Worm (Caenorhabditis elegans) whole organism, young adult: Measurements from ENCODE around the gene M04D8.5.

Source experiments
- B0019.2 ChIP-seq: fragments of 200-800 bp; sonication (Bioruptor generic); conservative IDR thresholded peaks from 2 replicates; pipeline ENCODE4 v1.3.6; 2022; ENCODE audit warnings: missing genetic modification reagents, missing genetic modification characterization, missing compliant biosample characterization
- D2030.7 ChIP-seq: fragments of 200-800 bp; sonication (Bioruptor generic); IDR thresholded peaks from 2 replicates; pipeline ENCODE4 v1.3.6; 2022; ENCODE audit warnings: missing genetic modification reagents, missing genetic modification characterization, missing compliant biosample characterization
- F49E8.2 ChIP-seq: sonication (generic microtip); optimal IDR thresholded peaks from 3 replicates; lab custom pipeline; 2017; ENCODE audit warnings: missing genetic modification characterization, mild to moderate bottlenecking, missing compliant biosample characterization, antibody characterized with exemption, moderate library complexity; ENCODE audit not compliant: insufficient read depth
- F55B11.4 ChIP-seq: sonication (generic microtip); optimal IDR thresholded peaks from 2 replicates; lab custom pipeline; 2016; ENCODE audit warnings: missing compliant biosample characterization, missing genetic modification characterization, borderline replicate concordance; ENCODE audit not compliant: insufficient read depth
- K12H6.12 ChIP-seq: fragments of 200-800 bp; sonication (Bioruptor generic); optimal IDR thresholded peaks from 2 replicates; lab custom pipeline; 2018; ENCODE audit warnings: mild to moderate bottlenecking, missing genetic modification characterization, missing compliant biosample characterization
- Y53G8AR.9 ChIP-seq: fragments of 200-800 bp; sonication (Bioruptor generic); conservative IDR thresholded peaks from 2 replicates; pipeline ENCODE4 v1.3.6; 2022; ENCODE audit warnings: missing genetic modification reagents, missing genetic modification characterization, missing compliant biosample characterization
- Y56A3A.18 ChIP-seq: fragments of 200-800 bp; sonication (Bioruptor generic); IDR thresholded peaks from 2 replicates; pipeline ENCODE4 v1.3.6; 2022; ENCODE audit warnings: missing genetic modification reagents, missing genetic modification characterization, missing compliant biosample characterization
- Y79H2A.3 ChIP-seq: fragments of 200-800 bp; sonication (Bioruptor generic); conservative IDR thresholded peaks from 2 replicates; pipeline ENCODE4 v1.3.6; 2022; ENCODE audit warnings: missing genetic modification reagents, missing genetic modification characterization, missing compliant biosample characterization
- ZK185.1 ChIP-seq: sonication (generic microtip); optimal IDR thresholded peaks from 2 replicates; lab custom pipeline; 2016; ENCODE audit warnings: mild to moderate bottlenecking, missing genetic modification characterization, missing compliant biosample characterization; ENCODE audit not compliant: poor library complexity, severe bottlenecking
- ama-1 ChIP-seq, 3 experiments: fragments of 150-350 bp in 1 of 3; sonication (generic microtip) in 2 of 3; optimal IDR thresholded peaks; 2 replicates each; lab custom pipeline; 2014 to 2018; ENCODE audit warnings: missing biosample characterization in 2 of 3, missing genetic modification characterization in 2 of 3, missing genetic modification reagents in 2 of 3
- attf-3 ChIP-seq: fragments of 200-800 bp; sonication (Bioruptor generic); conservative IDR thresholded peaks from 2 replicates; pipeline ENCODE4 v1.3.6; 2022; ENCODE audit warnings: missing genetic modification reagents, missing genetic modification characterization, missing compliant biosample characterization
- cebp-1 ChIP-seq, 2 experiments: fragments of 200-800 bp in 1 of 2; sonication (Bioruptor generic) in 1 of 2; sonication (generic microtip) in 1 of 2; IDR thresholded peaks in 1 of 2; optimal IDR thresholded peaks in 1 of 2; 2 replicates each; pipeline versions ENCODE4 v1.3.6 to Lab custom; 2017 to 2022; ENCODE audit warnings: missing compliant biosample characterization in 2 of 2, missing genetic modification characterization in 2 of 2, mild to moderate bottlenecking in 1 of 2, missing genetic modification reagents in 1 of 2, moderate library complexity in 1 of 2
- ceh-40 ChIP-seq: fragments of 200-800 bp; sonication (Bioruptor generic); IDR thresholded peaks from 2 replicates; pipeline ENCODE4 v1.3.6; 2022; ENCODE audit warnings: missing genetic modification characterization, missing compliant biosample characterization
- ceh-58 ChIP-seq: fragments of 200-800 bp; sonication (Bioruptor generic); IDR thresholded peaks from 2 replicates; pipeline ENCODE4 v1.3.6; 2022; ENCODE audit warnings: missing genetic modification characterization, missing compliant biosample characterization
- dpl-1 ChIP-seq: fragments of 150-350 bp; optimal IDR thresholded peaks from 2 replicates; lab custom pipeline; 2014; ENCODE audit warnings: missing biosample characterization, missing genetic modification reagents, missing genetic modification characterization
- him-1 ChIP-seq: sonication (generic microtip); optimal IDR thresholded peaks from 2 replicates; lab custom pipeline; 2016; ENCODE audit warnings: missing genotype, missing genetic modification reagents, missing genetic modification characterization, missing compliant biosample characterization
- hlh-12 ChIP-seq: sonication (generic microtip); optimal IDR thresholded peaks from 2 replicates; lab custom pipeline; 2016; ENCODE audit warnings: missing genetic modification characterization, missing compliant biosample characterization
- hlh-26 ChIP-seq: fragments of 200-800 bp; sonication (Bioruptor generic); conservative IDR thresholded peaks from 2 replicates; pipeline ENCODE4 v1.3.6; 2022; ENCODE audit warnings: missing genetic modification reagents, missing genetic modification characterization, missing compliant biosample characterization
- let-607 ChIP-seq, 2 experiments: fragments of 200-800 bp in 1 of 2; sonication (Bioruptor generic) in 1 of 2; sonication (generic microtip) in 1 of 2; optimal IDR thresholded peaks; 2 replicates each; lab custom pipeline; 2016 to 2018; ENCODE audit warnings: mild to moderate bottlenecking in 2 of 2, missing compliant biosample characterization in 2 of 2, missing genetic modification characterization in 2 of 2, moderate library complexity in 2 of 2, missing genotype in 1 of 2
- lin-40 ChIP-seq: sonication (generic microtip); optimal IDR thresholded peaks from 2 replicates; lab custom pipeline; 2016; ENCODE audit warnings: missing genetic modification characterization, mild to moderate bottlenecking, missing compliant biosample characterization, missing genotype, missing genetic modification reagents
- lsy-27 ChIP-seq: sonication (generic microtip); optimal IDR thresholded peaks from 2 replicates; lab custom pipeline; 2017; ENCODE audit warnings: missing genetic modification characterization, mild to moderate bottlenecking, missing compliant biosample characterization, antibody characterized with exemption, missing genotype, borderline replicate concordance; ENCODE audit not compliant: insufficient read depth
- mcd-1 ChIP-seq: fragments of 200-800 bp; sonication (Bioruptor generic); IDR thresholded peaks from 2 replicates; pipeline ENCODE4 v1.3.6; 2022; ENCODE audit warnings: missing genetic modification reagents, missing genetic modification characterization, missing compliant biosample characterization
- mes-4 ChIP-seq: sonication (generic microtip); optimal IDR thresholded peaks from 2 replicates; lab custom pipeline; 2016; ENCODE audit warnings: missing genotype, missing genetic modification characterization, missing compliant biosample characterization
- mxl-1 ChIP-seq: sonication (generic microtip); optimal IDR thresholded peaks from 2 replicates; lab custom pipeline; 2016; ENCODE audit warnings: missing genetic modification characterization, missing compliant biosample characterization
- nfya-1 ChIP-seq: sonication (generic microtip); optimal IDR thresholded peaks from 2 replicates; lab custom pipeline; 2017; ENCODE audit warnings: antibody characterized with exemption, missing compliant biosample characterization, missing genetic modification characterization, borderline replicate concordance; ENCODE audit not compliant: insufficient read depth
- nhr-80 ChIP-seq: sonication (generic microtip); optimal IDR thresholded peaks from 2 replicates; lab custom pipeline; 2016; ENCODE audit warnings: missing genetic modification characterization, missing compliant biosample characterization
- rcor-1 ChIP-seq: fragments of 200-800 bp; sonication (Bioruptor generic); IDR thresholded peaks from 2 replicates; pipeline ENCODE4 v1.3.6; 2022; ENCODE audit warnings: missing genetic modification reagents, missing genetic modification characterization, missing compliant biosample characterization
- sdz-38 ChIP-seq: sonication (generic microtip); optimal IDR thresholded peaks from 2 replicates; lab custom pipeline; 2016; ENCODE audit warnings: missing genotype, missing genetic modification characterization, missing compliant biosample characterization
- snpc-3.4 ChIP-seq: sonication (generic microtip); optimal IDR thresholded peaks from 2 replicates; lab custom pipeline; 2017; ENCODE audit warnings: missing genetic modification characterization, mild to moderate bottlenecking, missing compliant biosample characterization, antibody characterized with exemption, moderate library complexity, missing genotype, missing genetic modification reagents
- somi-1 ChIP-seq: fragments of 200-800 bp; sonication (Bioruptor generic); optimal IDR thresholded peaks from 2 replicates; lab custom pipeline; 2018; ENCODE audit warnings: mild to moderate bottlenecking, missing genetic modification characterization, missing compliant biosample characterization
- unc-130 ChIP-seq: sonication (generic microtip); optimal IDR thresholded peaks from 2 replicates; lab custom pipeline; 2016; ENCODE audit warnings: missing genetic modification reagents, missing genetic modification characterization, missing compliant biosample characterization
- unc-62 ChIP-seq: fragments of 150-350 bp; optimal IDR thresholded peaks from 2 replicates; lab custom pipeline; 2014; ENCODE audit warnings: missing biosample characterization, missing genetic modification reagents, missing genetic modification characterization
- ztf-22 ChIP-seq: fragments of 200-800 bp; sonication (Bioruptor generic); optimal IDR thresholded peaks from 2 replicates; lab custom pipeline; 2018; ENCODE audit warnings: mild to moderate bottlenecking, missing genetic modification characterization, moderate library complexity, missing compliant biosample characterization
- ztf-25 ChIP-seq: fragments of 200-800 bp; sonication (Bioruptor generic); IDR thresholded peaks from 2 replicates; pipeline ENCODE4 v1.3.6; 2022; ENCODE audit warnings: missing genetic modification reagents, missing genetic modification characterization, missing compliant biosample characterization
- ztf-26 ChIP-seq: sonication (generic microtip); optimal IDR thresholded peaks from 2 replicates; lab custom pipeline; 2017; ENCODE audit warnings: missing genetic modification characterization, missing compliant biosample characterization
- ztf-6 ChIP-seq: fragments of 200-800 bp; sonication (Bioruptor generic); IDR thresholded peaks from 2 replicates; pipeline ENCODE4 v1.3.6; 2022; ENCODE audit warnings: missing genetic modification reagents, missing genetic modification characterization, missing compliant biosample characterization

The M04D8.5 gene

DNA sequence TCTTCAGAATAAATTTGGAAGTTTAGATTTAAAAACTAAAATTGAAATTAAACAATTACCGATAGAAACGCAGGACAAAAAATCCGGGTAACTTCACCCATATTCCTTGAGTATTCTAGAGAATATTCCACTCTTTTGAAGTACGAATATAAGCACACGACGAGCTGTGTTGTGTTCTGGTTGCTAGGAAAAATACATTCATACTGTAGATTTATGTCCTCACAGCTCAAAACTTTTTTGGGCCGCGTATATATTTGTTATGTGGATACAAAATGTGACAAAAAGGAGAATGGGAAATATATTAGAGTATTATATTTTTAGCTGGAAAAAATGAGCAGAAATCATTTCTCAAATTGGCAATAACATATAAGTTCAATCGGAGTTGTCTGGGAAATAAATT, at the start of gene M04D8.5:
Gene M04D8.5 (minus strand): TSS at position 101 of the 400 bp plus-strand sequence.
- TF ChIP-seq ceh-40 (GFP tag; lab: Robert Waterston, UW) (no peak), somi-1 (GFP tag; lab: Kevin White, UChicago) (no peak), K12H6.12 (tag; lab: Kevin White, UChicago) (no peak), him-1 (tag; lab: Kevin White, UChicago) (no peak), mes-4 (tag; lab: Kevin White, UChicago) (no peak), nfya-1 (tag; lab: Kevin White, UChicago) (no peak), lin-40 (tag; lab: Kevin White, UChicago) (no peak), rcor-1 (GFP tag; lab: Robert Waterston, UW) (no peak), dpl-1 (GFP tag; lab: Kevin White, UChicago) (no peak), Y79H2A.3 (GFP tag; lab: Robert Waterston, UW) (no peak), ztf-25 (no peak), D2030.7 (GFP tag; lab: Robert Waterston, UW) (no peak), F49E8.2 (tag; lab: Kevin White, UChicago) (no peak), ZK185.1 (no peak)

DNA sequence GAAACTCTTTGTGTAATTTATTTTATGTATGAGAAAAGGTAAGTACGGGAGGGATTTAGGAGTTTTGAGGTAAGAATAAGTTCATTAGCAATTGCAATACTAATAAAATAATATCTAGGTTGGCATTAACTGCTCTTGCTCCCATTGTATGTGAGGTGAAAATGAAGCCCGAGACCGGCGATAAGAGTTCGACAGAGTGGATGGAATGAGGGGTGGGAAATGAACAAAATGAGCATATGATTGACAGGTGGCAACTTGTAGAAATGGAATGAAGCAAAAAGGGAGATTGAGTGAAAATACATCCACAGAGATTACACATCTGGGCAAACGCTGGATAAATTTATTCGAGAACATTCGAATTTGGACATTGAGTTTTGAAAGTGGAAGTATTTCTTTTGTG, 45.7 kb upstream of the M04D8.5 start:
- no peak for TF ChIP-seq ama-1 (optimal IDR thresholded peaks at IDR 0.05; lab: Kevin White, UChicago)
- no peak for TF ChIP-seq ama-1 (GFP tag; optimal IDR thresholded peaks at IDR 0.05; lab: Kevin White, UChicago)
- no peak for TF ChIP-seq attf-3 (GFP tag; lab: Robert Waterston, UW)
- peak; percentile 34 for TF ChIP-seq nhr-80 (tag; lab: Kevin White, UChicago)
- no peak for TF ChIP-seq hlh-26
- no peak for TF ChIP-seq Y53G8AR.9 (GFP tag; lab: Robert Waterston, UW)
- TF ChIP-seq ZK185.1: no peak
- TF ChIP-seq unc-62 (GFP tag; lab: Kevin White, UChicago): peak; percentile 8
- TF ChIP-seq let-607 (tag; optimal IDR thresholded peaks at IDR 0.05; lab: Kevin White, UChicago): peak in 1 of 2 experiments; percentile 68

DNA sequence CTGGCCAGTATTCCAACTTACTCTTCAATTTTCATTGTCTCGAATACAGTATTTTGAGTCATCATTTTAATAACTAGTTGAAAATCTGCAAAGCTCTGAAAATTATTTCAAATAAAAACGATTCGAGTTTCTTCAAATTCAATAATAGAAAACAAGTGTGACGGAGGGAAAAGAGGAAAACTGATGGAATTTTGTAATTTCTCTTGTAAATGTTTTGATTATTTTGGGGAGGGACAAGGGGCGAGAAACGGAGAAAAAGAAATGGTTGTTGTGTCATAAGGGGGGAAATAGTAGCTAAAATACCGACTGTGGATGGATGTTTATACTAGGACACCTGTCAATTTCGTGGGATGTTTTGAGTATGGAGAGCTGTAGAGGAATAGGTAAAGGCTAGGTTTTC, 45.0 kb upstream of the M04D8.5 start, which contains the start of gene T16G12.9:
Gene T16G12.9 (minus strand): TSS at position 101 of the 400 bp plus-strand sequence.
- TF ChIP-seq ceh-58 (GFP tag; lab: Robert Waterston, UW): no peak
- no peak for TF ChIP-seq mcd-1 (GFP tag; lab: Robert Waterston, UW)
- no peak for TF ChIP-seq ztf-26 (tag; lab: Kevin White, UChicago)
- no peak for TF ChIP-seq mxl-1 (tag; lab: Kevin White, UChicago)
- TF ChIP-seq unc-130 (GFP tag; lab: Kevin White, UChicago): no peak
- no peak for TF ChIP-seq F55B11.4
- no peak for TF ChIP-seq hlh-12 (tag; lab: Kevin White, UChicago)
- no peak for TF ChIP-seq let-607 (tag; optimal IDR thresholded peaks at IDR 0.05; lab: Kevin White, UChicago)
- TF ChIP-seq ztf-22: no peak
- TF ChIP-seq ztf-6: no peak
- TF ChIP-seq B0019.2: no peak
- no peak for TF ChIP-seq Y56A3A.18
- no peak for TF ChIP-seq snpc-3.4 (tag; lab: Kevin White, UChicago)
- no peak for TF ChIP-seq K12H6.12 (tag; lab: Kevin White, UChicago)
- no peak for TF ChIP-seq cebp-1 (GFP tag; IDR thresholded peaks at IDR 0.05; lab: Robert Waterston, UW)
- no peak for TF ChIP-seq cebp-1 (tag; optimal IDR thresholded peaks at IDR 0.05; lab: Kevin White, UChicago)
- no peak for TF ChIP-seq lsy-27
- no peak for TF ChIP-seq mes-4 (tag; lab: Kevin White, UChicago)
- no peak for TF ChIP-seq sdz-38 (tag; lab: Kevin White, UChicago)
